Fruit fly (Drosophila melanogaster) whole organism, embryonic: ENCODE data around the gene drl.

Experiments
- Blimp-1 ChIP-seq: fragments of 200-800 bp; sonication (Bioruptor generic); optimal IDR thresholded peaks from 3 replicates; lab custom pipeline; 2018; ENCODE audit warnings: missing biosample characterization, missing genetic modification characterization, mild to moderate bottlenecking, moderate library complexity, missing genetic modification reagents
- CG10209 ChIP-seq: fragments of 200-800 bp; sonication (Bioruptor generic); optimal IDR thresholded peaks from 3 replicates; lab custom pipeline; 2017; ENCODE audit warnings: missing biosample characterization, mild to moderate bottlenecking, missing genetic modification characterization, missing genetic modification reagents
- CG1024 ChIP-seq: fragments of 200-800 bp; sonication (Bioruptor generic); IDR thresholded peaks from 2 replicates; pipeline ENCODE4 v1.3.6; 2022; ENCODE audit warnings: missing biosample characterization, missing genetic modification characterization
- CG10431 ChIP-seq: fragments of 200-800 bp; sonication (Bioruptor generic); optimal IDR thresholded peaks from 3 replicates; lab custom pipeline; 2018; ENCODE audit warnings: missing biosample characterization, mild to moderate bottlenecking, missing genetic modification characterization
- CG10565 ChIP-seq: fragments of 200-800 bp; sonication (Bioruptor generic); optimal IDR thresholded peaks from 3 replicates; lab custom pipeline; 2016; ENCODE audit warnings: missing biosample characterization, mild to moderate bottlenecking, missing genetic modification characterization
- CG10654 ChIP-seq: fragments of 200-800 bp; sonication (Bioruptor generic); optimal IDR thresholded peaks from 2 replicates; lab custom pipeline; 2016; ENCODE audit warnings: missing biosample characterization, missing genetic modification characterization
- CG12942 ChIP-seq: fragments of 200-800 bp; sonication (Bioruptor generic); optimal IDR thresholded peaks from 3 replicates; lab custom pipeline; 2016; ENCODE audit warnings: missing biosample characterization, missing genetic modification characterization
- CG13287 ChIP-seq: fragments of 200-800 bp; sonication (Bioruptor generic); IDR thresholded peaks from 2 replicates; pipeline ENCODE4 v1.3.6; 2022; ENCODE audit warnings: missing biosample characterization, missing genetic modification characterization; ENCODE audit not compliant: partially characterized antibody
- CG14050 ChIP-seq: fragments of 200-800 bp; sonication (Bioruptor generic); IDR thresholded peaks from 3 replicates; pipeline ENCODE4 v1.3.6; 2022; ENCODE audit warnings: missing biosample characterization, missing genetic modification characterization
- CG18262 ChIP-seq: fragments of 200-800 bp; optimal IDR thresholded peaks from 3 replicates; lab custom pipeline; 2019; ENCODE audit warnings: missing biosample characterization, mild to moderate bottlenecking, missing genetic modification characterization, moderate library complexity
- CG2678 ChIP-seq: fragments of 200-800 bp; sonication (Bioruptor generic); optimal IDR thresholded peaks from 3 replicates; lab custom pipeline; 2019; ENCODE audit warnings: missing biosample characterization, mild to moderate bottlenecking, missing genetic modification characterization, moderate library complexity
- CG31388 ChIP-seq: fragments of 200-800 bp; sonication (Bioruptor generic); optimal IDR thresholded peaks from 2 replicates; lab custom pipeline; 2016; ENCODE audit warnings: missing biosample characterization, missing genetic modification characterization
- CG33213 ChIP-seq: fragments of 200-800 bp; sonication (Bioruptor generic); optimal IDR thresholded peaks from 3 replicates; lab custom pipeline; 2016; ENCODE audit warnings: missing biosample characterization, missing genetic modification characterization
- CG34422 ChIP-seq: fragments of 200-800 bp; sonication (Bioruptor generic); IDR thresholded peaks from 3 replicates; pipeline ENCODE4 v1.3.6; 2022; ENCODE audit warnings: missing biosample characterization, missing genetic modification characterization
- CG3995 ChIP-seq: fragments of 200-800 bp; sonication (Bioruptor generic); optimal IDR thresholded peaks from 3 replicates; lab custom pipeline; 2016; ENCODE audit warnings: missing biosample characterization, missing genetic modification characterization
- CG6654 ChIP-seq: fragments of 200-800 bp; sonication (Bioruptor generic); optimal IDR thresholded peaks from 2 replicates; lab custom pipeline; 2017; ENCODE audit warnings: missing biosample characterization, mild to moderate bottlenecking, missing genetic modification characterization
- CG6683 ChIP-seq: fragments of 200-800 bp; sonication (Bioruptor generic); optimal IDR thresholded peaks from 2 replicates; lab custom pipeline; 2017; ENCODE audit warnings: missing biosample characterization, mild to moderate bottlenecking, missing genetic modification characterization, missing genetic modification reagents
- CG6791 ChIP-seq: fragments of 200-800 bp; sonication (Bioruptor generic); IDR thresholded peaks from 3 replicates; pipeline ENCODE4 v1.3.6; 2022; ENCODE audit warnings: missing biosample characterization, missing genetic modification characterization; ENCODE audit not compliant: partially characterized antibody
- CG8924 ChIP-seq: fragments of 200-800 bp; optimal IDR thresholded peaks from 3 replicates; lab custom pipeline; 2019; ENCODE audit warnings: missing biosample characterization, mild to moderate bottlenecking, missing genetic modification characterization, moderate library complexity
- CG9609 ChIP-seq: fragments of 200-800 bp; sonication (Bioruptor generic); optimal IDR thresholded peaks from 3 replicates; lab custom pipeline; 2016; ENCODE audit warnings: missing biosample characterization, missing genetic modification characterization
- CG9932 ChIP-seq: fragments of 200-800 bp; sonication (Bioruptor generic); IDR thresholded peaks from 2 replicates; pipeline ENCODE4 v1.3.6; 2022; ENCODE audit warnings: missing biosample characterization, missing genetic modification characterization
- Deaf1 ChIP-seq: fragments of 200-800 bp; optimal IDR thresholded peaks from 3 replicates; lab custom pipeline; 2019; ENCODE audit warnings: missing biosample characterization, mild to moderate bottlenecking, missing genetic modification characterization, moderate library complexity
- Dref ChIP-seq: fragments of 200-800 bp; sonication (Bioruptor generic); IDR thresholded peaks from 2 replicates; pipeline ENCODE4 v1.3.6; 2022; ENCODE audit warnings: missing biosample characterization, missing genetic modification characterization
- Eip74EF ChIP-seq, 2 experiments: fragments of 200-800 bp in 1 of 2; fragments of >200 bp in 1 of 2; sonication (Bioruptor generic) in 1 of 2; optimal IDR thresholded peaks; 2 replicates each; lab custom pipeline; 2017 to 2019; ENCODE audit warnings: missing biosample characterization in 2 of 2, missing genetic modification characterization in 2 of 2, mild to moderate bottlenecking in 1 of 2, moderate library complexity in 1 of 2
- Gsc ChIP-seq: fragments of 200-800 bp; sonication (Bioruptor generic); IDR thresholded peaks from 2 replicates; pipeline ENCODE4 v1.3.6; 2022; ENCODE audit warnings: missing biosample characterization, missing genetic modification characterization
- Gug ChIP-seq: fragments of 200-800 bp; sonication (Bioruptor generic); IDR thresholded peaks from 4 replicates; pipeline ENCODE4 v1.3.6; 2022; ENCODE audit warnings: missing biosample characterization, missing genetic modification characterization
- HLH3B ChIP-seq: fragments of 200-800 bp; sonication (Bioruptor generic); IDR thresholded peaks from 2 replicates; pipeline ENCODE4 v1.3.6; 2022; ENCODE audit warnings: missing biosample characterization, missing genetic modification characterization
- Mrtf ChIP-seq: fragments of 200-800 bp; sonication (Bioruptor generic); IDR thresholded peaks from 3 replicates; pipeline ENCODE4 v1.3.6; 2022; ENCODE audit warnings: missing biosample characterization, missing genetic modification characterization
- PHDP ChIP-seq: fragments of 200-800 bp; sonication (Bioruptor generic); optimal IDR thresholded peaks from 3 replicates; lab custom pipeline; 2018; ENCODE audit warnings: missing biosample characterization, mild to moderate bottlenecking, missing genetic modification characterization, moderate library complexity
- Sox100B ChIP-seq: fragments of 200-800 bp; sonication (Bioruptor generic); optimal IDR thresholded peaks from 3 replicates; lab custom pipeline; 2018; ENCODE audit warnings: missing biosample characterization, mild to moderate bottlenecking, missing genetic modification characterization
- Stat92E ChIP-seq, 3 experiments: fragments of >200 bp in 2 of 3; fragments of 200-800 bp in 1 of 3; sonication (Bioruptor generic) in 1 of 3; optimal IDR thresholded peaks; 2 replicates each; lab custom pipeline; 2017 to 2019; ENCODE audit warnings: missing biosample characterization in 3 of 3, missing genetic modification characterization in 3 of 3, mild to moderate bottlenecking in 1 of 3, moderate library complexity in 1 of 3
- Vsx1 ChIP-seq: fragments of 200-800 bp; sonication (Bioruptor generic); optimal IDR thresholded peaks from 2 replicates; lab custom pipeline; 2017; ENCODE audit warnings: missing biosample characterization, mild to moderate bottlenecking, missing genetic modification characterization, missing genetic modification reagents
- Xbp1 ChIP-seq: fragments of 200-800 bp; sonication (Bioruptor generic); optimal IDR thresholded peaks from 3 replicates; lab custom pipeline; 2016; ENCODE audit warnings: missing biosample characterization, mild to moderate bottlenecking, missing genetic modification characterization
- abd-A ChIP-seq: fragments of 200-800 bp; sonication (Bioruptor generic); optimal IDR thresholded peaks from 3 replicates; lab custom pipeline; 2019; ENCODE audit warnings: missing biosample characterization, mild to moderate bottlenecking, missing genetic modification characterization, moderate library complexity
- az2 ChIP-seq: fragments of 200-800 bp; sonication (Bioruptor generic); optimal IDR thresholded peaks from 3 replicates; lab custom pipeline; 2016; ENCODE audit warnings: missing biosample characterization, missing genetic modification characterization
- dan ChIP-seq: fragments of 200-800 bp; sonication (Bioruptor generic); IDR thresholded peaks from 2 replicates; pipeline ENCODE4 v1.3.6; 2022; ENCODE audit warnings: missing biosample characterization, missing genetic modification characterization
- dmrt11E ChIP-seq: fragments of 200-800 bp; sonication (Bioruptor generic); optimal IDR thresholded peaks from 3 replicates; lab custom pipeline; 2018; ENCODE audit warnings: missing biosample characterization, mild to moderate bottlenecking, missing genetic modification characterization, moderate library complexity
- fu2 ChIP-seq: fragments of 200-800 bp; sonication (Bioruptor generic); optimal IDR thresholded peaks from 2 replicates; lab custom pipeline; 2016; ENCODE audit warnings: missing biosample characterization, missing genetic modification characterization
- jumu ChIP-seq: fragments of 200-800 bp; sonication (Bioruptor generic); optimal IDR thresholded peaks from 3 replicates; lab custom pipeline; 2016; ENCODE audit warnings: missing biosample characterization, missing genetic modification characterization
- knrl ChIP-seq: fragments of 200-800 bp; sonication (Bioruptor generic); IDR thresholded peaks from 3 replicates; pipeline ENCODE4 v1.3.6; 2022; ENCODE audit warnings: missing biosample characterization, missing genetic modification characterization; ENCODE audit not compliant: partially characterized antibody
- lmd ChIP-seq: fragments of 200-800 bp; sonication (Bioruptor generic); IDR thresholded peaks from 2 replicates; pipeline ENCODE4 v1.3.6; 2022; ENCODE audit warnings: missing biosample characterization, missing genetic modification characterization
- oc ChIP-seq: fragments of 200-800 bp; sonication (Bioruptor generic); optimal IDR thresholded peaks from 2 replicates; lab custom pipeline; 2018; ENCODE audit warnings: missing biosample characterization, mild to moderate bottlenecking, missing genetic modification characterization, moderate library complexity
- odd ChIP-seq: fragments of 200-800 bp; sonication (Bioruptor generic); optimal IDR thresholded peaks from 2 replicates; lab custom pipeline; 2017; ENCODE audit warnings: missing biosample characterization, mild to moderate bottlenecking, missing genetic modification characterization
- org-1 ChIP-seq: fragments of 200-800 bp; sonication (Bioruptor generic); optimal IDR thresholded peaks from 2 replicates; lab custom pipeline; 2017; ENCODE audit warnings: missing biosample characterization, missing genetic modification characterization
- p53 ChIP-seq: fragments of 200-800 bp; sonication (Bioruptor generic); optimal IDR thresholded peaks from 2 replicates; lab custom pipeline; 2016; ENCODE audit warnings: missing biosample characterization, missing genetic modification characterization
- sens ChIP-seq: fragments of 200-800 bp; sonication (Bioruptor generic); peaks from one replicate; lab custom pipeline; 2016; ENCODE audit warnings: missing biosample characterization, missing genetic modification characterization
- sens-2 ChIP-seq: fragments of 200-800 bp; sonication (Bioruptor generic); IDR thresholded peaks from 2 replicates; pipeline ENCODE4 v1.3.6; 2022; ENCODE audit warnings: missing biosample characterization, missing genetic modification characterization
- sob ChIP-seq: fragments of 200-800 bp; sonication (Bioruptor generic); IDR thresholded peaks from 2 replicates; pipeline ENCODE4 v1.3.6; 2022; ENCODE audit warnings: missing biosample characterization, missing genetic modification characterization
- tgo ChIP-seq: fragments of 200-800 bp; sonication (Bioruptor generic); IDR thresholded peaks from 3 replicates; pipeline ENCODE4 v1.3.6; 2022; ENCODE audit warnings: missing biosample characterization, missing genetic modification characterization
- twi ChIP-seq: fragments of 200-800 bp; optimal IDR thresholded peaks from 2 replicates; lab custom pipeline; 2019; ENCODE audit warnings: missing biosample characterization, mild to moderate bottlenecking, missing genetic modification characterization, moderate library complexity
- vvl ChIP-seq: fragments of 200-800 bp; sonication (Bioruptor generic); IDR thresholded peaks from 2 replicates; pipeline ENCODE4 v1.3.6; 2022; ENCODE audit warnings: missing biosample characterization, missing genetic modification characterization

The drl gene

dm6 chr2L:19252410-19252809 lies 62.3 kb downstream of the drl start (continued):
- TF ChIP-seq az2 (peak; percentile 36), twi (tag; lab: Kevin White, UChicago) (no peak), PHDP (tag; lab: Kevin White, UChicago) (no peak), dmrt11E (no peak), CG13287 (GFP tag; lab: Robert Waterston, UW) (no peak), CG10565 (no peak), lmd (peak; percentile 60), CG12942 (GFP tag; lab: Kevin White, UChicago) (no peak), CG2678 (peak; percentile 25), CG3995 (no peak), CG10654 (GFP tag; lab: Kevin White, UChicago) (no peak), CG31388 (GFP tag; lab: Kevin White, UChicago) (no peak), sens (GFP tag; lab: Kevin White, UChicago) (peak; percentile 74), CG6683 (GFP tag; lab: Kevin White, UChicago) (no peak), CG10431 (GFP tag; lab: Kevin White, UChicago) (no peak), CG14050 (peak; percentile 23; the same call in 1 of the 3 replicates), dan (GFP tag; lab: Robert Waterston, UW) (no peak), abd-A (tag; lab: Kevin White, UChicago) (no peak), oc (tag; lab: Kevin White, UChicago) (peak; percentile 34), Gug (peak; percentile 39; the same call in 1 of the 4 replicates), jumu (GFP tag; lab: Kevin White, UChicago) (no peak), vvl (GFP tag; lab: Robert Waterston, UW) (peak; percentile 65; the same call in 1 of the 2 replicates), Sox100B (GFP tag; lab: Kevin White, UChicago) (peak; percentile 44), CG6654 (GFP tag; lab: Kevin White, UChicago) (no peak), sob (peak; percentile 46; the same call in 1 of the 2 replicates), CG1024 (GFP tag; lab: Robert Waterston, UW) (0 out of 2 replicates have a peak, but pooled peaks have one; percentile 22), Blimp-1 (GFP tag; lab: Kevin White, UChicago) (peak; percentile 4), knrl (GFP tag; lab: Robert Waterston, UW) (no peak), Stat92E (GFP tag; optimal IDR thresholded peaks at IDR 0.05; lab: Kevin White, UChicago) (no peak), CG6791 (no peak), Deaf1 (tag; lab: Kevin White, UChicago) (no peak), Dref (GFP tag; lab: Robert Waterston, UW) (no peak), org-1 (GFP tag; lab: Kevin White, UChicago) (peak; percentile 17), Xbp1 (GFP tag; lab: Kevin White, UChicago) (peak; percentile 37), sens-2 (GFP tag; lab: Robert Waterston, UW) (0 out of 2 replicates have a peak, but pooled peaks have one; percentile 23), odd (no peak), CG10209 (GFP tag; lab: Kevin White, UChicago) (peak; percentile 36), Mrtf (peak; percentile 55; the same call in 1 of the 3 replicates), Vsx1 (GFP tag; lab: Kevin White, UChicago) (no peak), CG9609 (GFP tag; lab: Kevin White, UChicago) (peak; percentile 29), tgo (GFP tag; lab: Robert Waterston, UW) (peak; percentile 69), HLH3B (GFP tag; lab: Robert Waterston, UW) (peak; percentile 77), CG9932 (GFP tag; lab: Robert Waterston, UW) (no peak), CG8924 (tag; lab: Kevin White, UChicago) (peak; percentile 31), fu2 (GFP tag; lab: Kevin White, UChicago) (no peak), CG33213 (no peak), CG34422 (GFP tag; lab: Robert Waterston, UW) (peak; percentile 41; the same call in 1 of the 3 replicates), CG18262 (peak; percentile 17), Gsc (GFP tag; lab: Robert Waterston, UW) (no peak), p53 (GFP tag; lab: Kevin White, UChicago) (no peak), Eip74EF (GFP tag; optimal IDR thresholded peaks at IDR 0.05; lab: Kevin White, UChicago) (peak in 1 of 2 experiments; percentile 15)
